Worm (Caenorhabditis elegans): ENCODE results near the gene srbc-40.

DNA sequence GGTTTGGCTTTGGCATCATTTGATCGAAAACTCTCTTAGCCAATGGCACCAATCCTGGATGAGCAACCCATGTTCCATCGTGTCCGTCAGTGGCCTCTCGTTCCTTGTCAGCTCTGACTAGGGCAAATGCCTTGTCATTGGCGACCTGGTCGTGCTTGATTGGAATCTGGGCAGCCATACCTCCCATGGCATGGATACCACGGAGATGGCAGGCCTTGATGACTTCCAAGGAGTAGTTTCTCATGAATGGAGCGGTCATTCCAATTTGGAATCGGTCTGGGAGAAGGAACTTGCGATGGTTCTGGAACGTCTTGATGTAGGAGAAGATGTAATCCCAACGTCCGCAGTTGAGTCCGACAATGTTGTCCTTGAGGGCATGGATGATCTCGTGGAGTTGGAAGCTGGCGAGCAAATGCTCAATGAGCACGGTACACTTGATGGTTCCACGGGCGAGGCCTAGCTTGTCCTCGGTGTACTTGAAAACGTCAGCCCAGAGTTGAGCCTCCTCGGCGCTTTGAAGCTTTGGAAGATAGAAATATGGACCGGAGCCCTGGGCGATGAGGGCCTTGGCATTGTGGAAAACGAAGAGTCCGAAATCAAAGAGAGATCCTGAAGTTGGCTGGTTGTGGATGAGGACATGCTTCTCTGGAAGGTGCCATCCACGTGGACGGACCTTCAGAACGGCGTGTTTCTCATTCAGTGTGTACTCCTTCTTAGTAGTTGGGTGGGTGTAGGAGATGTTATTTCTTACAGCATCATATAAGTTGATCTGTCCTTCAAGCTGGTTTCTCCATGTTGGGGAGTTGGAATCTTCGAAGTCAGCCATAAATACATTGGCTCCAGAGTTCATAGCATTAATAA, 5.5 kb upstream of the srbc-40 start:
- no peak for TF ChIP-seq C34B4.2 (tag; optimal IDR thresholded peaks at IDR 0.05)
- TF ChIP-seq nhr-47 (tag; optimal IDR thresholded peaks at IDR 0.05): no peak
- TF ChIP-seq skn-1 (tag; optimal IDR thresholded peaks at IDR 0.05): no peak
- TF ChIP-seq nhr-12 (tag; optimal IDR thresholded peaks at IDR 0.05): no peak
- no peak for TF ChIP-seq nhr-237 (tag; optimal IDR thresholded peaks at IDR 0.05)
- no peak for TF ChIP-seq blmp-1 (tag; optimal IDR thresholded peaks at IDR 0.05)
- TF ChIP-seq snpc-4 (tag; optimal IDR thresholded peaks at IDR 0.05): no peak
- no peak for TF ChIP-seq unc-62 (GFP tag; optimal IDR thresholded peaks at IDR 0.05)
- no peak for TF ChIP-seq lsy-2 (tag; optimal IDR thresholded peaks at IDR 0.05)
- TF ChIP-seq fkh-4 (tag; optimal IDR thresholded peaks at IDR 0.05; ENCODE audit: borderline replicate concordance): no peak
- TF ChIP-seq elt-3 (tag; optimal IDR thresholded peaks at IDR 0.05): no peak
- peak; percentile 92 for TF ChIP-seq ama-1 (optimal IDR thresholded peaks at IDR 0.05)
- TF ChIP-seq nhr-76 (tag; optimal IDR thresholded peaks at IDR 0.05): no peak

All from whole organism, L1 larva.